Comparison of ENCODE assay signal across 1 fruit fly cellular context in genomic region chr2L:20864764-20865265, dm6.
TF ChIP-seq lines count a peak whose summit lies in the region.

Gene CG9338, plus strand, starts transcription at chr2L:20865215.

TF ChIP-seq in whole organism, embryonic, 481 proteins besides CTCF, POLR2A, EP300 and RAD21 (continued from another document):
- TF ChIP-seq dmrt99B (tag; optimal IDR thresholded peaks at IDR 0.05; lab: Kevin White, UChicago) (peak; percentile 95), pan (optimal IDR thresholded peaks at IDR 0.05; lab: Kevin White, UChicago) (no peak), pan (GFP tag; optimal IDR thresholded peaks at IDR 0.05 in 1 of 2, IDR thresholded peaks at IDR 0.05 in 1 of 2) (peak in 1 of 2 experiments; percentile 92), dpn (GFP tag; optimal IDR thresholded peaks at IDR 0.05; lab: Kevin White, UChicago) (peak; percentile 85 to 86), Atf6 (GFP tag; IDR thresholded peaks at IDR 0.05; lab: Robert Waterston, UW) (peak; percentile 81), CG4707 (GFP tag; optimal IDR thresholded peaks at IDR 0.05; lab: Kevin White, UChicago) (peak; percentile 11), klu (GFP tag; IDR thresholded peaks at IDR 0.05; lab: Robert Waterston, UW) (no peak; the same call in 1 of the 2 replicates), CkIIα-i1 (GFP tag; IDR thresholded peaks at IDR 0.05; lab: Robert Waterston, UW) (no peak), pfk (GFP tag; optimal IDR thresholded peaks at IDR 0.05; lab: Kevin White, UChicago) (no peak), CG17359 (tag; optimal IDR thresholded peaks at IDR 0.05; lab: Kevin White, UChicago) (peak; percentile 95), CG13287 (GFP tag; IDR thresholded peaks at IDR 0.05; lab: Robert Waterston, UW; ENCODE audit: partially characterized antibody) (peak; percentile 54), CG1603 (tag; optimal IDR thresholded peaks at IDR 0.05; lab: Kevin White, UChicago) (peak; percentile 75), nmo (GFP tag; optimal IDR thresholded peaks at IDR 0.05; lab: Kevin White, UChicago) (peak; percentile 84), Hmx (GFP tag; optimal IDR thresholded peaks at IDR 0.05; lab: Kevin White, UChicago) (peak; percentile 60), CG32772 (GFP tag; IDR thresholded peaks at IDR 0.05; lab: Robert Waterston, UW) (no peak; the same call in 1 of the 2 replicates), Tbp (GFP tag; optimal IDR thresholded peaks at IDR 0.05; lab: Kevin White, UChicago) (no peak), GATAe (GFP tag; conservative IDR thresholded peaks at IDR 0.05; lab: Robert Waterston, UW) (peak; percentile 80), CG14860 (GFP tag; IDR thresholded peaks at IDR 0.05; lab: Robert Waterston, UW; ENCODE audit: partially characterized antibody) (peak; percentile 45; the same call in 1 of the 3 replicates), dan (GFP tag; IDR thresholded peaks at IDR 0.05; lab: Robert Waterston, UW) (peak; percentile 47; the same call in 1 of the 2 replicates), rib (GFP tag; IDR thresholded peaks at IDR 0.05; lab: Robert Waterston, UW) (peak; percentile 77), slp2 (GFP tag; optimal IDR thresholded peaks at IDR 0.05; lab: Kevin White, UChicago) (peak; percentile 74), CG7271 (tag; optimal IDR thresholded peaks at IDR 0.05; lab: Kevin White, UChicago) (peak; percentile 51), CG10959 (GFP tag; IDR thresholded peaks at IDR 0.05; lab: Robert Waterston, UW) (no peak), bsh (GFP tag; optimal IDR thresholded peaks at IDR 0.05; lab: Kevin White, UChicago) (peak; percentile 12 to 79), Hr78 (GFP tag; optimal IDR thresholded peaks at IDR 0.05; lab: Kevin White, UChicago) (peak in 1 of 2 experiments; percentile 57), stc (GFP tag; IDR thresholded peaks at IDR 0.05; lab: Robert Waterston, UW) (peak; percentile 95), pb (GFP tag; optimal IDR thresholded peaks at IDR 0.05; lab: Kevin White, UChicago) (peak; percentile 64), Dad (GFP tag; optimal IDR thresholded peaks at IDR 0.05; lab: Kevin White, UChicago) (peak; percentile 69), ash1 (GFP tag; optimal IDR thresholded peaks at IDR 0.05; lab: Kevin White, UChicago) (peak; percentile 46), Rfx (GFP tag; IDR thresholded peaks at IDR 0.05; lab: Robert Waterston, UW) (peak; percentile 85), Ssrp (tag; optimal IDR thresholded peaks at IDR 0.05; lab: Kevin White, UChicago) (peak; percentile 61), ems (GFP tag; optimal IDR thresholded peaks at IDR 0.05; lab: Kevin White, UChicago) (peak; percentile 86), fd64A (GFP tag; optimal IDR thresholded peaks at IDR 0.05; lab: Kevin White, UChicago) (peak; percentile 88), dimm (GFP tag; IDR thresholded peaks at IDR 0.05; lab: Robert Waterston, UW) (no peak), CG10209 (GFP tag; optimal IDR thresholded peaks at IDR 0.05; lab: Kevin White, UChicago) (peak; percentile 77), CG43689 (GFP tag; IDR thresholded peaks at IDR 0.05; lab: Robert Waterston, UW) (no peak), aop (GFP tag; IDR thresholded peaks at IDR 0.05; lab: Robert Waterston, UW) (no peak), Opbp (GFP tag; IDR thresholded peaks at IDR 0.05; lab: Robert Waterston, UW; ENCODE audit: partially characterized antibody) (no peak), sob (GFP tag; IDR thresholded peaks at IDR 0.05; lab: Robert Waterston, UW) (peak; percentile 78), ranshi (GFP tag; IDR thresholded peaks at IDR 0.05; lab: Robert Waterston, UW) (peak; percentile 79; the same call in 1 of the 2 replicates), sima (GFP tag; optimal IDR thresholded peaks at IDR 0.05; lab: Kevin White, UChicago) (peak; percentile 74), ac (GFP tag; optimal IDR thresholded peaks at IDR 0.05; lab: Kevin White, UChicago) (no peak), org-1 (GFP tag; optimal IDR thresholded peaks at IDR 0.05; lab: Kevin White, UChicago) (peak; percentile 82), Scr (GFP tag; IDR thresholded peaks at IDR 0.05; lab: Robert Waterston, UW; ENCODE audit: partially characterized antibody) (peak; percentile 55), CG16779 (GFP tag; IDR thresholded peaks at IDR 0.05; lab: Robert Waterston, UW) (peak; percentile 82), Stat92E (GFP tag; optimal IDR thresholded peaks at IDR 0.05; lab: Kevin White, UChicago) (peak in 1 of 3 experiments; percentile 77), CG11247 (GFP tag; IDR thresholded peaks at IDR 0.05; lab: Robert Waterston, UW) (peak; percentile 44; the same call in 1 of the 2 replicates), CG7928 (GFP tag; optimal IDR thresholded peaks at IDR 0.05; lab: Kevin White, UChicago) (peak; percentile 70), pzg (GFP tag; optimal IDR thresholded peaks at IDR 0.05; lab: Kevin White, UChicago) (peak; percentile 17), toy (GFP tag; IDR thresholded peaks at IDR 0.05; lab: Robert Waterston, UW) (peak; percentile 82), CG15479 (GFP tag; optimal IDR thresholded peaks at IDR 0.05; lab: Kevin White, UChicago) (no peak), CG7357 (GFP tag; IDR thresholded peaks at IDR 0.05; lab: Robert Waterston, UW) (peak; percentile 90), Awh (GFP tag; IDR thresholded peaks at IDR 0.05; lab: Robert Waterston, UW) (peak; percentile 92), CHES-1-like (GFP tag; optimal IDR thresholded peaks at IDR 0.05; lab: Kevin White, UChicago) (peak; percentile 88), CG1792 (GFP tag; optimal IDR thresholded peaks at IDR 0.05; lab: Kevin White, UChicago) (peak; percentile 61), peb (GFP tag; IDR thresholded peaks at IDR 0.05; lab: Robert Waterston, UW) (peak; percentile 88), zen (tag; optimal IDR thresholded peaks at IDR 0.05; lab: Kevin White, UChicago) (peak; percentile 84), Six4 (GFP tag; optimal IDR thresholded peaks at IDR 0.05; lab: Kevin White, UChicago) (peak; percentile 92), disco-r (GFP tag; optimal IDR thresholded peaks at IDR 0.05; lab: Kevin White, UChicago) (peak; percentile 79), Xrp1 (GFP tag; IDR thresholded peaks at IDR 0.05; lab: Robert Waterston, UW) (peak; percentile 95), CG4617 (GFP tag; optimal IDR thresholded peaks at IDR 0.05; lab: Kevin White, UChicago; ENCODE audit: borderline replicate concordance) (peak; percentile 16), tap (tag; optimal IDR thresholded peaks at IDR 0.05; lab: Kevin White, UChicago) (peak; percentile 94), CG10321 (GFP tag; IDR thresholded peaks at IDR 0.05; lab: Robert Waterston, UW) (peak; percentile 16; the same call in 1 of the 2 replicates), ara (GFP tag; IDR thresholded peaks at IDR 0.05; lab: Robert Waterston, UW) (peak; percentile 93), Hand (GFP tag; optimal IDR thresholded peaks at IDR 0.05; lab: Kevin White, UChicago) (peak; percentile 68), Sin3A (optimal IDR thresholded peaks at IDR 0.05; lab: Kevin White, UChicago) (no peak), CG2889 (GFP tag; IDR thresholded peaks at IDR 0.05; lab: Robert Waterston, UW) (peak; percentile 43; the same call in 1 of the 3 replicates), CG6689 (GFP tag; IDR thresholded peaks at IDR 0.05; lab: Robert Waterston, UW) (peak; percentile 95), tgo (GFP tag; IDR thresholded peaks at IDR 0.05; lab: Robert Waterston, UW) (peak; percentile 81), Xbp1 (GFP tag; optimal IDR thresholded peaks at IDR 0.05; lab: Kevin White, UChicago) (peak; percentile 69), CG31365 (tag; optimal IDR thresholded peaks at IDR 0.05; lab: Kevin White, UChicago) (peak; percentile 87), grn (GFP tag; optimal IDR thresholded peaks at IDR 0.05; lab: Kevin White, UChicago) (peak; percentile 11), nerfin-1 (tag; optimal IDR thresholded peaks at IDR 0.05; lab: Kevin White, UChicago) (peak; percentile 91), CG7839 (tag; optimal IDR thresholded peaks at IDR 0.05; lab: Kevin White, UChicago) (peak; percentile 85), tx (GFP tag; optimal IDR thresholded peaks at IDR 0.05; lab: Kevin White, UChicago) (peak; percentile 70), Bgb (GFP tag; IDR thresholded peaks at IDR 0.05; lab: Robert Waterston, UW; ENCODE audit: partially characterized antibody) (peak; percentile 44; the same call in 1 of the 2 replicates), cas (GFP tag; IDR thresholded peaks at IDR 0.05; lab: Robert Waterston, UW) (peak; percentile 61; the same call in 1 of the 2 replicates), CG7963 (GFP tag; IDR thresholded peaks at IDR 0.05; lab: Robert Waterston, UW; ENCODE audit: partially characterized antibody) (0 out of 3 replicates have a peak, but pooled peaks have one; percentile 46), wor (GFP tag; IDR thresholded peaks at IDR 0.05; lab: Robert Waterston, UW) (peak; percentile 67), CG31441 (GFP tag; IDR thresholded peaks at IDR 0.05; lab: Robert Waterston, UW) (peak; percentile 97), cg (GFP tag; optimal IDR thresholded peaks at IDR 0.05; lab: Kevin White, UChicago) (peak; percentile 70), bcd (GFP tag; optimal IDR thresholded peaks at IDR 0.05; lab: Kevin White, UChicago) (peak; percentile 91), sqz (GFP tag; optimal IDR thresholded peaks at IDR 0.05; lab: Kevin White, UChicago) (peak; percentile 95), zfh1 (GFP tag; IDR thresholded peaks at IDR 0.05; lab: Robert Waterston, UW) (peak; percentile 77), da (GFP tag; optimal IDR thresholded peaks at IDR 0.05; lab: Kevin White, UChicago) (peak; percentile 67), Hr3 (GFP tag; optimal IDR thresholded peaks at IDR 0.05; lab: Kevin White, UChicago) (peak; percentile 73), HmgZ (tag; optimal IDR thresholded peaks at IDR 0.05; lab: Kevin White, UChicago) (peak; percentile 85), Hsf (GFP tag; optimal IDR thresholded peaks at IDR 0.05; lab: Kevin White, UChicago) (peak; percentile 71), mam (GFP tag; optimal IDR thresholded peaks at IDR 0.05; lab: Kevin White, UChicago) (peak; percentile 84), CG7372 (GFP tag; IDR thresholded peaks at IDR 0.05; lab: Robert Waterston, UW) (peak; percentile 88), Fer1 (GFP tag; optimal IDR thresholded peaks at IDR 0.05; lab: Kevin White, UChicago) (peak; percentile 97), caup (GFP tag; optimal IDR thresholded peaks at IDR 0.05; lab: Kevin White, UChicago; ENCODE audit: severe bottlenecking) (peak; percentile 86), CG11504 (tag; optimal IDR thresholded peaks at IDR 0.05; lab: Kevin White, UChicago) (peak; percentile 84), luna (GFP tag; optimal IDR thresholded peaks at IDR 0.05; lab: Kevin White, UChicago) (peak; percentile 61), sug (tag; optimal IDR thresholded peaks at IDR 0.05; lab: Kevin White, UChicago) (peak; percentile 80), Adf1 (GFP tag; IDR thresholded peaks at IDR 0.05; lab: Robert Waterston, UW) (no peak; the same call in none of the 2 replicates), CG10274 (GFP tag; optimal IDR thresholded peaks at IDR 0.05; lab: Kevin White, UChicago) (peak; percentile 85), gsb-n (tag; optimal IDR thresholded peaks at IDR 0.05; lab: Kevin White, UChicago) (peak; percentile 43), Mrtf (GFP tag; IDR thresholded peaks at IDR 0.05; lab: Robert Waterston, UW) (peak; percentile 62; the same call in 2 of the 3 replicates), corto (GFP tag; optimal IDR thresholded peaks at IDR 0.05; lab: Kevin White, UChicago) (peak; percentile 76), gro (GFP tag; optimal IDR thresholded peaks at IDR 0.05; lab: Kevin White, UChicago) (peak; percentile 86), repo (GFP tag; optimal IDR thresholded peaks at IDR 0.05; lab: Kevin White, UChicago) (peak; percentile 76), CG1529 (GFP tag; optimal IDR thresholded peaks at IDR 0.05; lab: Kevin White, UChicago) (peak; percentile 62), Ptx1 (GFP tag; IDR thresholded peaks at IDR 0.05; lab: Robert Waterston, UW) (peak; percentile 85), CG8944 (GFP tag; optimal IDR thresholded peaks at IDR 0.05; lab: Kevin White, UChicago) (peak; percentile 75), Chrac-16 (GFP tag; optimal IDR thresholded peaks at IDR 0.05; lab: Kevin White, UChicago) (peak; percentile 64), chif (GFP tag; optimal IDR thresholded peaks at IDR 0.05; lab: Kevin White, UChicago) (peak; percentile 66 to 83), eve (GFP tag; optimal IDR thresholded peaks at IDR 0.05; lab: Kevin White, UChicago) (peak in 1 of 2 experiments; percentile 97), CG1602 (GFP tag; optimal IDR thresholded peaks at IDR 0.05; lab: Kevin White, UChicago) (peak; percentile 64), zf30C (GFP tag; optimal IDR thresholded peaks at IDR 0.05; lab: Kevin White, UChicago) (no peak), CG14050 (GFP tag; IDR thresholded peaks at IDR 0.05; lab: Robert Waterston, UW) (peak; percentile 60), CG3163 (GFP tag; optimal IDR thresholded peaks at IDR 0.05; lab: Kevin White, UChicago) (peak; percentile 56), CG12744 (GFP tag; optimal IDR thresholded peaks at IDR 0.05; lab: Kevin White, UChicago) (peak; percentile 54), CG2875 (GFP tag; optimal IDR thresholded peaks at IDR 0.05; lab: Kevin White, UChicago) (peak; percentile 14), ato (GFP tag; IDR thresholded peaks at IDR 0.05; lab: Robert Waterston, UW; ENCODE audit: partially characterized antibody) (peak; percentile 54; the same call in 1 of the 2 replicates), Deaf1 (tag; optimal IDR thresholded peaks at IDR 0.05; lab: Kevin White, UChicago) (peak; percentile 66), bab2 (GFP tag; optimal IDR thresholded peaks at IDR 0.05; lab: Kevin White, UChicago) (peak; percentile 76)
